Worm (Caenorhabditis elegans) whole organism, L1 larva: Measurements from ENCODE around the gene nhr-123.

ENCODE experiments used
- C04F5.9 ChIP-seq: sonication (generic microtip); optimal IDR thresholded peaks from 2 replicates; lab custom pipeline; 2016; ENCODE audit warnings: missing genetic modification characterization, missing compliant biosample characterization
- C16A3.4 ChIP-seq: fragments of 150-350 bp; optimal IDR thresholded peaks from 2 replicates; lab custom pipeline; 2014; ENCODE audit warnings: missing biosample characterization, missing genetic modification characterization
- C34B4.2 ChIP-seq: sonication (generic microtip); optimal IDR thresholded peaks from 2 replicates; lab custom pipeline; 2017; ENCODE audit warnings: mild to moderate bottlenecking, missing genetic modification characterization, missing compliant biosample characterization
- alr-1 ChIP-seq: fragments of 200-800 bp; sonication (Bioruptor generic); optimal IDR thresholded peaks from 2 replicates; lab custom pipeline; 2018; ENCODE audit warnings: borderline replicate concordance, mild to moderate bottlenecking, missing genetic modification characterization, missing compliant biosample characterization
- aly-2 ChIP-seq: fragments of 150-350 bp; optimal IDR thresholded peaks from 2 replicates; lab custom pipeline; 2014; ENCODE audit warnings: missing biosample characterization, missing genetic modification characterization
- blmp-1 ChIP-seq: fragments of 150-350 bp; optimal IDR thresholded peaks from 2 replicates; lab custom pipeline; 2014; ENCODE audit warnings: missing biosample characterization, missing genetic modification characterization
- ceh-63 ChIP-seq: fragments of 200-800 bp; sonication (Bioruptor generic); optimal IDR thresholded peaks from 2 replicates; lab custom pipeline; 2018; ENCODE audit warnings: mild to moderate bottlenecking, missing genetic modification characterization, missing compliant biosample characterization
- ceh-8 ChIP-seq: fragments of 200-800 bp; sonication (Bioruptor generic); optimal IDR thresholded peaks from 2 replicates; lab custom pipeline; 2018; ENCODE audit warnings: mild to moderate bottlenecking, missing genetic modification characterization, moderate library complexity, missing compliant biosample characterization
- ces-1 ChIP-seq: fragments of 150-350 bp; optimal IDR thresholded peaks from 2 replicates; lab custom pipeline; 2014; ENCODE audit warnings: missing biosample characterization, missing genetic modification reagents, missing genetic modification characterization
- efl-1 ChIP-seq, 4 experiments: fragments of 150-350 bp; optimal IDR thresholded peaks in 3 of 4; peaks in 1 of 4; 1 replicate in 1 of 4; 2 replicates in 3 of 4; lab custom pipeline; 2014; ENCODE audit warnings: missing biosample characterization in 2 of 4, missing genetic modification characterization in 2 of 4, missing genetic modification reagents in 2 of 4
- fkh-10 ChIP-seq: sonication (generic microtip); optimal IDR thresholded peaks from 2 replicates; lab custom pipeline; 2017; ENCODE audit warnings: missing biosample characterization, missing genetic modification reagents, missing genetic modification characterization
- hlh-4 ChIP-seq: sonication (generic microtip); optimal IDR thresholded peaks from 2 replicates; lab custom pipeline; 2016; ENCODE audit warnings: mild to moderate bottlenecking, missing genetic modification characterization, missing compliant biosample characterization
- irx-1 ChIP-seq: sonication (generic microtip); optimal IDR thresholded peaks from 2 replicates; lab custom pipeline; 2016; ENCODE audit warnings: missing genetic modification characterization, missing compliant biosample characterization
- jun-1 ChIP-seq: fragments of 150-350 bp; optimal IDR thresholded peaks from 2 replicates; lab custom pipeline; 2014; ENCODE audit warnings: missing biosample characterization, missing genetic modification reagents, missing genetic modification characterization
- lin-13 ChIP-seq: fragments of 150-350 bp; optimal IDR thresholded peaks from 2 replicates; lab custom pipeline; 2014; ENCODE audit warnings: missing biosample characterization, missing genetic modification reagents, missing genetic modification characterization
- lin-15B ChIP-seq: fragments of 150-350 bp; sonication (generic microtip); optimal IDR thresholded peaks from 3 replicates; lab custom pipeline; 2014; ENCODE audit warnings: missing biosample characterization, missing genetic modification characterization
- nhr-237 ChIP-seq: fragments of 150-350 bp; optimal IDR thresholded peaks from 2 replicates; lab custom pipeline; 2014; ENCODE audit warnings: missing biosample characterization, missing genetic modification characterization
- nhr-28 ChIP-seq: fragments of 150-350 bp; optimal IDR thresholded peaks from 2 replicates; lab custom pipeline; 2014; ENCODE audit warnings: missing biosample characterization, missing genetic modification characterization
- nhr-47 ChIP-seq: sonication (generic microtip); optimal IDR thresholded peaks from 2 replicates; lab custom pipeline; 2016; ENCODE audit warnings: mild to moderate bottlenecking, missing genetic modification characterization, moderate library complexity, missing compliant biosample characterization
- pqm-1 ChIP-seq: sonication (generic microtip); optimal IDR thresholded peaks from 3 replicates; lab custom pipeline; 2017; ENCODE audit warnings: missing biosample characterization, missing genetic modification characterization
- snu-23 ChIP-seq: sonication (generic microtip); optimal IDR thresholded peaks from 2 replicates; lab custom pipeline; 2016; ENCODE audit warnings: missing genetic modification characterization, missing compliant biosample characterization
- sox-4 ChIP-seq: sonication (generic microtip); optimal IDR thresholded peaks from 2 replicates; lab custom pipeline; 2016; ENCODE audit warnings: missing genetic modification characterization, missing compliant biosample characterization
- swsn-7 ChIP-seq: sonication (generic microtip); optimal IDR thresholded peaks from 2 replicates; lab custom pipeline; 2016; ENCODE audit warnings: missing genetic modification characterization, missing compliant biosample characterization
- unc-30 ChIP-seq: sonication (generic microtip); optimal IDR thresholded peaks from 2 replicates; lab custom pipeline; 2017; ENCODE audit warnings: missing biosample characterization, missing genetic modification characterization
- unc-62 ChIP-seq: fragments of 150-350 bp; optimal IDR thresholded peaks from 2 replicates; lab custom pipeline; 2014; ENCODE audit warnings: missing biosample characterization, missing genetic modification reagents, missing genetic modification characterization
- xbp-1 ChIP-seq: sonication (generic microtip); optimal IDR thresholded peaks from 2 replicates; lab custom pipeline; 2016; ENCODE audit warnings: missing genetic modification characterization, missing compliant biosample characterization
- zip-4 ChIP-seq: fragments of 200-800 bp; sonication (Bioruptor generic); optimal IDR thresholded peaks from 2 replicates; lab custom pipeline; 2018; ENCODE audit warnings: mild to moderate bottlenecking, missing genetic modification characterization, moderate library complexity, missing compliant biosample characterization
- ztf-11 ChIP-seq, 2 experiments: sonication (generic microtip); optimal IDR thresholded peaks; 2 replicates each; lab custom pipeline; 2016 to 2017; ENCODE audit warnings: missing genetic modification characterization in 2 of 2, missing biosample characterization in 1 of 2, missing compliant biosample characterization in 1 of 2

nhr-123 gene

DNA sequence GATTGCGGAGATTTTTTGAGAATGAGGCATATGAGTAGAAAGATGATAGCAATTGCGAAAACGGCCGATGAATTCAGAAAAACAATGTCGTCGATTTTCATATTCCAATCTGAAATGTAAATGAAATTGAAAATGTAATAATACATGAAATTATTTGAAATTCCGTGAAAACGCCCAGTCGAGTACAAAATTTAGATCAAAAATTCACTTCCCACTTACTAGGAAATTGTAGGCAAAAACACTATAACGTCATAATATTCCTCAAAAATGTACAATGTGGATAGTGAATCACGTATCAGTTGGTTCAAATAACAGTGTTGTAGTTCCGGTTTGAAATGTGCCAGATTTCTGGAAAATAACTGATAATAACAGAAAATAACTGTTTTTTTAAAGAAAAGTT lies 50.0 kb downstream of the nhr-123 start, which contains the start of gene str-256:
TSS of gene str-256 (minus strand) at position 101 of the 400 bp plus-strand sequence.
- TF ChIP-seq lin-13 (GFP tag; lab: Kevin White, UChicago) (no peak), ceh-8 (GFP tag; lab: Kevin White, UChicago) (no peak), swsn-7 (tag; lab: Kevin White, UChicago) (no peak), blmp-1 (tag; lab: Kevin White, UChicago) (no peak), ces-1 (GFP tag; lab: Kevin White, UChicago) (no peak), jun-1 (tag; lab: Kevin White, UChicago) (no peak), pqm-1 (no peak), hlh-4 (tag; lab: Kevin White, UChicago) (no peak), fkh-10 (GFP tag; lab: Kevin White, UChicago) (no peak), xbp-1 (tag; lab: Kevin White, UChicago) (no peak), nhr-28 (tag; lab: Kevin White, UChicago) (no peak)

DNA sequence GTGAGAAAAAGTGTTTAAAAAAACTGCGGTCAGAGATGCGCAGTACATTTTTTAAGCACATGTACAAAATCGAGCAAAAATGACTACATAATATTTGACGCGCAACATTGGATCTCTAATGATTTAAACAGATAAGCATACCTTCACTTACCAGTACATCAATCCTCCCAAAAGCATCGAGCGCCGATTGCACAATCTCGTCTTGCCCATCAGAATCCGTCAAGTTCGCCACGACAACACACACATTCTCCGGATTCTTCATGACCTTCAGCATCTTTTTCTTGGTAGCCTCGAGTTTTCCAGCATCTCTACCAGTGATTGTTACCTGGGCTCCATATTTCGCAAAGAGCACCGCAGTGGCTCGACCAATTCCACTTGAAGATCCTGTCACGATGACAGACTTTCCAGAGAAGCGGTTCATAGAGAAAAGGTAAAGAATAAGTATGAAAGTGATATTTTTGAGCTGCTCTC lies 51.6 kb downstream of the nhr-123 start, which contains the start of gene T01G6.10:
TSS of gene T01G6.10 (minus strand) at position 421 of the 471 bp plus-strand sequence.
- TF ChIP-seq nhr-47 (tag; lab: Kevin White, UChicago), result no peak
- no peak for TF ChIP-seq C34B4.2 (tag; lab: Kevin White, UChicago)
- no peak for TF ChIP-seq alr-1 (tag; lab: Kevin White, UChicago)
- no peak for TF ChIP-seq C04F5.9 (tag; lab: Kevin White, UChicago)
- TF ChIP-seq sox-4, result no peak
- no peak for TF ChIP-seq ceh-63 (GFP tag; lab: Kevin White, UChicago)
- TF ChIP-seq xbp-1 (tag; lab: Kevin White, UChicago), result no peak
- TF ChIP-seq efl-1 (optimal IDR thresholded peaks at IDR 0.05; lab: Kevin White, UChicago), result no peak
- TF ChIP-seq efl-1 (GFP tag; optimal IDR thresholded peaks at IDR 0.05 in 1 of 2; lab: Kevin White, UChicago), result no peak
- no peak for TF ChIP-seq zip-4
- no peak for TF ChIP-seq lin-15B
- TF ChIP-seq ztf-11 (tag; optimal IDR thresholded peaks at IDR 0.05; lab: Kevin White, UChicago), result no peak
- no peak for TF ChIP-seq aly-2 (tag; lab: Kevin White, UChicago)
- no peak for TF ChIP-seq unc-30
- TF ChIP-seq snu-23 (GFP tag; lab: Kevin White, UChicago), result no peak
- TF ChIP-seq C16A3.4 (tag; lab: Kevin White, UChicago), result no peak
- no peak for TF ChIP-seq irx-1 (tag; lab: Kevin White, UChicago)
- no peak for TF ChIP-seq nhr-237 (tag; lab: Kevin White, UChicago)
- no peak for TF ChIP-seq unc-62 (GFP tag; lab: Kevin White, UChicago)
